Worm (Caenorhabditis elegans) whole organism, early embryonic: ENCODE measurements around the gene lin-13.

Source experiments
- B0310.2 ChIP-seq: sonication (generic microtip); optimal IDR thresholded peaks from 2 replicates; lab custom pipeline; 2016; ENCODE audit warnings: mild to moderate bottlenecking, missing genetic modification characterization, missing compliant biosample characterization
- F13C5.2 ChIP-seq: sonication (generic microtip); optimal IDR thresholded peaks from 2 replicates; lab custom pipeline; 2017; ENCODE audit warnings: mild to moderate bottlenecking, missing genetic modification characterization, inconsistent platforms, missing compliant biosample characterization
- aly-1 ChIP-seq: sonication (generic microtip); optimal IDR thresholded peaks from 2 replicates; lab custom pipeline; 2016; ENCODE audit warnings: missing genetic modification characterization, missing compliant biosample characterization
- ama-1 ChIP-seq: fragments of 150-350 bp; optimal IDR thresholded peaks from 2 replicates; lab custom pipeline; 2014
- ceh-13 ChIP-seq: fragments of 200-800 bp; sonication (Bioruptor generic); optimal IDR thresholded peaks from 2 replicates; lab custom pipeline; 2018; ENCODE audit warnings: mild to moderate bottlenecking, missing genetic modification characterization, missing compliant biosample characterization
- ceh-36 ChIP-seq: sonication (generic microtip); optimal IDR thresholded peaks from 2 replicates; lab custom pipeline; 2016; ENCODE audit warnings: missing genetic modification characterization, inconsistent platforms, missing compliant biosample characterization
- ets-7 ChIP-seq: sonication (generic microtip); optimal IDR thresholded peaks from 2 replicates; lab custom pipeline; 2016; ENCODE audit warnings: missing genotype, missing genetic modification characterization, missing compliant biosample characterization
- flt-1 ChIP-seq: fragments of 200-800 bp; sonication (Bioruptor generic); IDR thresholded peaks from 2 replicates; pipeline ENCODE4 v1.3.6; 2022; ENCODE audit warnings: missing genetic modification characterization, missing compliant biosample characterization
- hmbx-1 ChIP-seq: sonication (generic microtip); optimal IDR thresholded peaks from 2 replicates; lab custom pipeline; 2016; ENCODE audit warnings: mild to moderate bottlenecking, missing genetic modification characterization, missing compliant biosample characterization
- hmg-4 ChIP-seq: fragments of 200-800 bp; sonication (Bioruptor generic); optimal IDR thresholded peaks from 2 replicates; lab custom pipeline; 2018; ENCODE audit warnings: mild to moderate bottlenecking, missing genetic modification characterization, missing compliant biosample characterization
- hnd-1 ChIP-seq: sonication (generic microtip); optimal IDR thresholded peaks from 2 replicates; lab custom pipeline; 2016; ENCODE audit warnings: missing genetic modification characterization, missing compliant biosample characterization
- pes-1 ChIP-seq: fragments of 200-800 bp; sonication (Bioruptor generic); IDR thresholded peaks from 2 replicates; pipeline ENCODE4 v1.3.6; 2022; ENCODE audit warnings: missing genetic modification reagents, missing genetic modification characterization, missing compliant biosample characterization
- scrt-1 ChIP-seq: fragments of 200-800 bp; sonication (Bioruptor generic); IDR thresholded peaks from 2 replicates; pipeline ENCODE4 v1.3.6; 2022; ENCODE audit warnings: missing genetic modification characterization, missing compliant biosample characterization
- sea-1 ChIP-seq: fragments of 200-800 bp; sonication (Bioruptor generic); conservative IDR thresholded peaks from 2 replicates; pipeline ENCODE4 v1.3.6; 2022; ENCODE audit warnings: missing genetic modification characterization, missing compliant biosample characterization
- tbx-11 ChIP-seq: fragments of 200-800 bp; sonication (Bioruptor generic); IDR thresholded peaks from 2 replicates; pipeline ENCODE4 v1.3.6; 2022; ENCODE audit warnings: missing genetic modification characterization, missing compliant biosample characterization
- tbx-37 ChIP-seq: fragments of 200-800 bp; sonication (Bioruptor generic); conservative IDR thresholded peaks from 2 replicates; pipeline ENCODE4 v1.3.6; 2022; ENCODE audit warnings: missing genetic modification reagents, missing genetic modification characterization, missing compliant biosample characterization
- tra-4 ChIP-seq: sonication (generic microtip); optimal IDR thresholded peaks from 2 replicates; lab custom pipeline; 2017; ENCODE audit warnings: missing genetic modification characterization, missing compliant biosample characterization

The lin-13 gene

ce11 chrIII:7723412-7724068, 14.2 kb upstream of the lin-13 start:
- TF ChIP-seq flt-1 (GFP tag; lab: Robert Waterston, UW) = no peak
- no peak for TF ChIP-seq hmg-4
- TF ChIP-seq hnd-1 (tag; lab: Kevin White, UChicago) = no peak
- TF ChIP-seq F13C5.2 (tag; lab: Kevin White, UChicago) = no peak
- TF ChIP-seq ets-7 (tag; lab: Kevin White, UChicago) = no peak
- TF ChIP-seq hmbx-1 (tag; lab: Kevin White, UChicago) = no peak
- TF ChIP-seq tra-4 (tag; lab: Kevin White, UChicago) = no peak
- no peak for TF ChIP-seq scrt-1 (GFP tag; lab: Robert Waterston, UW)
- no peak for TF ChIP-seq pes-1 (GFP tag; lab: Robert Waterston, UW)
- no peak for TF ChIP-seq aly-1 (tag; lab: Kevin White, UChicago)
- TF ChIP-seq ama-1 (lab: Kevin White, UChicago) = no peak
- TF ChIP-seq ceh-36 (tag; lab: Kevin White, UChicago) = no peak
- TF ChIP-seq sea-1 (GFP tag; lab: Robert Waterston, UW) = no peak
- TF ChIP-seq tbx-37 (GFP tag; lab: Robert Waterston, UW) = no peak
- TF ChIP-seq B0310.2 (tag; lab: Kevin White, UChicago) = no peak
- no peak for TF ChIP-seq ceh-13 (GFP tag; lab: Kevin White, UChicago)
- TF ChIP-seq tbx-11 (GFP tag; lab: Robert Waterston, UW) = no peak

DNA sequence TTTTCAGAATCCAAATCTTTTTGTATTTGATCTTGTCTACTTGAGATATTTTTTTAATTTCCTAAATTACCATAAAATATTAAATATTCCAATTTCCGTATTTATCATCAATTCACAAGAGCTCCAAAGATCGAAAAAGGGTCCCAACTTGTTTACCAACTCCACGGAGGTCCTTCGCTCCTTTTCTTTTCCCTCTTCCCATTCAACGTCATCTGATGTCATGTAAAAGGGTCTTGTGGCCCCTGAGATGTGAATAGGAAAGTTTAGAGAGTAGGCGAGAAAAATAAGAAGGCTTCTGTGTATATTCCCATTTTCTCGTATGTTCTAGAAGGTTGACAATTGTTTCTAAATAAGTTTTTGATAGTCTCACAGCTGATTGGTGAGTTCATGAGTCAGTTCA, 13.7 kb upstream of the lin-13 start:
- TF ChIP-seq flt-1 (GFP tag; lab: Robert Waterston, UW) (no peak), ama-1 (lab: Kevin White, UChicago) (no peak), scrt-1 (GFP tag; lab: Robert Waterston, UW) (no peak), ets-7 (tag; lab: Kevin White, UChicago) (no peak), hmbx-1 (tag; lab: Kevin White, UChicago) (no peak), B0310.2 (tag; lab: Kevin White, UChicago) (no peak), sea-1 (GFP tag; lab: Robert Waterston, UW) (no peak), tbx-11 (GFP tag; lab: Robert Waterston, UW) (no peak), tbx-37 (GFP tag; lab: Robert Waterston, UW) (no peak), ceh-13 (GFP tag; lab: Kevin White, UChicago) (no peak), aly-1 (tag; lab: Kevin White, UChicago) (no peak), F13C5.2 (tag; lab: Kevin White, UChicago) (no peak), hnd-1 (tag; lab: Kevin White, UChicago) (no peak), hmg-4 (no peak), tra-4 (tag; lab: Kevin White, UChicago) (no peak), pes-1 (GFP tag; lab: Robert Waterston, UW) (no peak), ceh-36 (tag; lab: Kevin White, UChicago) (no peak)

DNA sequence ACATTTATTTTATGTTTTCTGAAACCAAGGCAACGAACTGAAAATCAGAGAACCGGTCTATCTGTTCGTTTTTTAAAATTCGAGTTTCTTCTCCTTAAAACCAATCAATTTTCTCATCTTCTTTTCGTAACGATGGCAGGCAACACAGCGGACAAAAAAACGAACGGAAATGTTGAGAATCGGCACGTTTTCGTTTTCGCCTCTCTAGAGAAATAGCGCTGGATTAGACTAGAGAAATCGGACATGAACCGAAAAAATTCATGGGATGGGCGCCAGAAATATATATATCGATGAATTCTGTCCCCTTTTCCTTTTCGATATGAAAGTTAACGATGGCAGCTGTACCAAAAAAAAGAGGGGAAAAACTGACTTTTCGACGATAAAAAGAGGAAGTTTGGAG, 13.1 kb upstream of the lin-13 start:
- TF ChIP-seq ets-7 (tag; lab: Kevin White, UChicago) = no peak
- no peak for TF ChIP-seq tbx-11 (GFP tag; lab: Robert Waterston, UW)
- no peak for TF ChIP-seq scrt-1 (GFP tag; lab: Robert Waterston, UW)
- TF ChIP-seq B0310.2 (tag; lab: Kevin White, UChicago) = no peak
- no peak for TF ChIP-seq flt-1 (GFP tag; lab: Robert Waterston, UW)
- no peak for TF ChIP-seq F13C5.2 (tag; lab: Kevin White, UChicago)
- TF ChIP-seq tbx-37 (GFP tag; lab: Robert Waterston, UW) = no peak

DNA sequence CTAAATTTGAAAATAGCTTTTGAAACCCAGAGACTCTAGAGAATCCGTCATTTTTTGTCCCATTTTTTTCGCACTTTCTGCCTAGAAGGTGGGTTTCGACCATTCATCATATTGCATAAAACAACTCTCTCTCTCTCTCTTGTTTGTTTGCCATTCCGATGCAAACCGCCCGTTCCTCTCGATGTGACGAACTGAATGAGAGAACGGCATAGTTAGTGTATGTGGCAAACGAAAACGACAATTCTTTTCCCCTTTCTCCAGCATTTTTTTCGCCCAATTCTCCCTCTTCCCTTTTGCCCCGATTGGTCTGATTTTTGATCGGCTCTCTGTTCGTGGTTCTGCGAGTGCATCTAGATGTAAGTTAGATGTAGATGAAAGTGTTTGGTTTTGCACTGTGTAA, 12.2 kb upstream of the lin-13 start:
- no peak for TF ChIP-seq ets-7 (tag; lab: Kevin White, UChicago)
- TF ChIP-seq tbx-37 (GFP tag; lab: Robert Waterston, UW) = no peak
- TF ChIP-seq ceh-36 (tag; lab: Kevin White, UChicago) = no peak
- TF ChIP-seq hmg-4 = no peak
- no peak for TF ChIP-seq aly-1 (tag; lab: Kevin White, UChicago)
- TF ChIP-seq ama-1 (lab: Kevin White, UChicago) = no peak
- no peak for TF ChIP-seq F13C5.2 (tag; lab: Kevin White, UChicago)
- TF ChIP-seq scrt-1 (GFP tag; lab: Robert Waterston, UW) = no peak

ce11 chrIII:7720861-7721260, 11.6 kb upstream of the lin-13 start:
- TF ChIP-seq ama-1 (lab: Kevin White, UChicago) (no peak), F13C5.2 (tag; lab: Kevin White, UChicago) (no peak), scrt-1 (GFP tag; lab: Robert Waterston, UW) (no peak), pes-1 (GFP tag; lab: Robert Waterston, UW) (no peak), hnd-1 (tag; lab: Kevin White, UChicago) (no peak), ets-7 (tag; lab: Kevin White, UChicago) (no peak), tbx-11 (GFP tag; lab: Robert Waterston, UW) (no peak), flt-1 (GFP tag; lab: Robert Waterston, UW) (no peak), aly-1 (tag; lab: Kevin White, UChicago) (no peak)

DNA sequence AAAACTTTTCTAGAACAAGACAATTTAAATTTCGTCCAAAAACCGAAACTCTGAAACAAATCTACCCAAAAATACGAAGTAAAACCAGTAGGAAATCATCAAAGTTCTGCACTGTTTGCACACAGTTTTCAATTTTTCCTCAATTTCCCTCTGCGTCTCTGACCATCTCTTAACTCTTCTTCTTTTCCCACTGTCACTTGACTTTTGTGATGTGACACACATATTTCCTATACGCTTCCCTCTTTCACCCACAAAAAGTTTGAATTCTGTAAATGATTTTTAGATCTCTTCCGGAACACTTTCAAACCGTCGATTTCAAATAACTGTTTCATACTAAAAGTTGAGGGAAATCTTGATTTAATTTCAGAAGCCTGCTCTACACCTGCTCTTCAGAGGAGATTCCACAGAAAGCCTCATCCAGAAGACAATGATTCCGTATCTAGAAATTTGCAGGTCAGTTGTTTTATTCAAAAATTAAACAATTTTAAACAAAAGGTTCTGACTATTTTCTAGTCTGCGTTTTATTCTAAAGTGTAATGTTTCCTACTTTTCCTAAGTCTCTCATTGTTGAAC, 10.2 kb upstream of the lin-13 start, which contains the start of gene ncl-1:
Gene ncl-1 (plus strand): TSS at position 366 of the 573 bp plus-strand sequence.
- TF ChIP-seq tbx-37 (GFP tag; lab: Robert Waterston, UW) (no peak), tra-4 (tag; lab: Kevin White, UChicago) (no peak), hmbx-1 (tag; lab: Kevin White, UChicago) (no peak), flt-1 (GFP tag; lab: Robert Waterston, UW) (no peak), ceh-36 (tag; lab: Kevin White, UChicago) (no peak), aly-1 (tag; lab: Kevin White, UChicago) (no peak), F13C5.2 (tag; lab: Kevin White, UChicago) (no peak), ets-7 (tag; lab: Kevin White, UChicago) (no peak), tbx-11 (GFP tag; lab: Robert Waterston, UW) (no peak)
